Fruit fly (Drosophila melanogaster): ENCODE data around the gene CG34179.

DNA sequence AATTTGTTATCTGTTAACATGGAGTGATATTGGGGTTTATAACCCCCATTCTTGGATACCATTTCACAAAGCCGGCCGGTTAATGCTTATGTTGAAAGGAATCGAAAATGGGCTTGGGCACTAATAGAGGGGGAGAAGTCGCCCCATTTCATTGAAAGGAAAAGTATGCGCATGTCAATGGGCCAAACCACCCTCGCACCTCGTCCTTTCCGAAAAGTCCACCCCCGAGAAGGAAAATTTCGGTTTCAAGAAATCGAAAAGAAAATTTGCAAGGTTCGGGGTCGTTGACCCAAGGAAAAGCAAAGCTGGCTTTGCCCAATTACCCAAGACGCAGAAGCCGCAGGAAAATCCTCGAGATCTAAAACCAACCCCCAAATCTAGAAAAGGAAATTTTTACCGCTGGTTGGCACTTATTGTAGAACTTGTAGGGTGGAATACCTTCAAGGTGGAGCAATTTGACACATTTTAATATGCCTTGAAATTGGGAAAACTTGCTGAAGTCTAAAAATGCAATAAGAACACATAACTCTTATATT is 28.4 kb upstream of the CG34179 start:
- TF ChIP-seq OdsH (GFP tag; optimal IDR thresholded peaks at IDR 0.05), result no peak
- no peak for TF ChIP-seq acj6 (GFP tag; optimal IDR thresholded peaks at IDR 0.05)
- TF ChIP-seq Hr4 (GFP tag; optimal IDR thresholded peaks at IDR 0.05), result no peak
- TF ChIP-seq fd85E (GFP tag; optimal IDR thresholded peaks at IDR 0.05), result no peak
- TF ChIP-seq CG6808 (GFP tag; optimal IDR thresholded peaks at IDR 0.05), result no peak
- TF ChIP-seq eg (GFP tag; IDR thresholded peaks at IDR 0.05), result no peak
- TF ChIP-seq CG6276 (GFP tag; optimal IDR thresholded peaks at IDR 0.05), result no peak
- no peak for TF ChIP-seq esn (GFP tag; optimal IDR thresholded peaks at IDR 0.05)
- no peak for TF ChIP-seq cyc (GFP tag; optimal IDR thresholded peaks at IDR 0.05)
- no peak for TF ChIP-seq CG10631 (GFP tag; optimal IDR thresholded peaks at IDR 0.05)
- no peak for TF ChIP-seq Eip93F (GFP tag; optimal IDR thresholded peaks at IDR 0.05)
- no peak for TF ChIP-seq Sox102F (GFP tag; optimal IDR thresholded peaks at IDR 0.05)
- TF ChIP-seq CG9139 (GFP tag; optimal IDR thresholded peaks at IDR 0.05), result no peak
- no peak for TF ChIP-seq CG11902 (GFP tag; optimal IDR thresholded peaks at IDR 0.05)
